Fruit fly (Drosophila melanogaster): ENCODE data around the gene CG7049.

DNA sequence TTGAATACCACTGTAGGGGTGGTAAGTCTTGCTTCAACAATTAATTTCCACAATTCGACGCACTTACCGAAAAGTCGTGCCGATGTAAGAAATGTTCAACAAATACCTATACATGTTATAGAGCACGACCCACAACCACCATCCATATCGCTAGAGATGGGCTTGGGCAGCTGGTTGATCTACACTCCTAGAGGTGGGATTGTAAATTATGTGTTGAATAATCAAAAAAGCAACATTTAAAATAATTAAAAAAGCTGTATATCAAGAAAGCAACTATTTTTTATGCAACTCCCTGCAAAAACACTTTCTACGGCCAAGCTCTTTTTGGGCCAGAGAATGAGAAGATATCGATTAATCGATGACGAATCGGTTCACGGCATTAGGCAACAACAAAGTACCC lies 8.2 kb upstream of the CG7049 start, which contains the start of the genes CG34140, Mkp and Mtch:
- TF ChIP-seq psq (GFP tag; optimal IDR thresholded peaks at IDR 0.05) (peak; percentile 80), woc (GFP tag; optimal IDR thresholded peaks at IDR 0.05) (no peak), pan (optimal IDR thresholded peaks at IDR 0.05) (no peak), Myc (optimal IDR thresholded peaks at IDR 0.05) (no peak), usp (GFP tag; optimal IDR thresholded peaks at IDR 0.05) (no peak)
